Fruit fly (Drosophila melanogaster): ENCODE results near the gene mew.

- TF ChIP-seq CG8478 (optimal IDR thresholded peaks at IDR 0.05) (no peak), corto (GFP tag; optimal IDR thresholded peaks at IDR 0.05) (no peak)
Measured at dm6 chrX:13285749-13286336, 27.6 kb upstream of the mew start.
